Fruit fly (Drosophila melanogaster) whole organism, adult: Measurements from ENCODE around the gene CG31189.

Experiments
- CG11617 ChIP-seq: fragments of 200-800 bp; sonication (Bioruptor generic); optimal IDR thresholded peaks from 2 replicates; lab custom pipeline; 2017; ENCODE audit warnings: mild to moderate bottlenecking, missing biosample characterization, missing genetic modification reagents, missing genetic modification characterization
- CG12768 ChIP-seq: fragments of 200-800 bp; sonication (Bioruptor generic); optimal IDR thresholded peaks from 2 replicates; lab custom pipeline; 2017; ENCODE audit warnings: missing biosample characterization, missing genetic modification characterization, mild to moderate bottlenecking, moderate library complexity, missing genetic modification reagents
- CG14711 ChIP-seq: fragments of 200-800 bp; sonication (Bioruptor generic); optimal IDR thresholded peaks from 2 replicates; lab custom pipeline; 2018; ENCODE audit warnings: missing biosample characterization, mild to moderate bottlenecking, missing genetic modification characterization, moderate library complexity
- CG1620 ChIP-seq: fragments of 200-800 bp; sonication (Bioruptor generic); optimal IDR thresholded peaks from 2 replicates; lab custom pipeline; 2016; ENCODE audit warnings: missing biosample characterization, missing genetic modification characterization
- CG33017 ChIP-seq: fragments of 200-800 bp; sonication (Bioruptor generic); optimal IDR thresholded peaks from 2 replicates; lab custom pipeline; 2018; ENCODE audit warnings: missing biosample characterization, mild to moderate bottlenecking, missing genetic modification characterization, moderate library complexity
- CG5204 ChIP-seq: fragments of 200-800 bp; sonication (Bioruptor generic); optimal IDR thresholded peaks from 2 replicates; lab custom pipeline; 2016; ENCODE audit warnings: missing biosample characterization, missing genetic modification characterization
- CG7045 ChIP-seq: fragments of 200-800 bp; sonication (Bioruptor generic); optimal IDR thresholded peaks from 2 replicates; lab custom pipeline; 2017; ENCODE audit warnings: missing biosample characterization, mild to moderate bottlenecking, missing genetic modification characterization
- CG7101 ChIP-seq: fragments of 200-800 bp; sonication (Bioruptor generic); optimal IDR thresholded peaks from 2 replicates; lab custom pipeline; 2018; ENCODE audit warnings: missing biosample characterization, mild to moderate bottlenecking, missing genetic modification characterization, moderate library complexity
- Clk ChIP-seq: fragments of 200-800 bp; sonication (Bioruptor generic); optimal IDR thresholded peaks from 2 replicates; lab custom pipeline; 2017; ENCODE audit warnings: missing biosample characterization, missing genetic modification characterization
- Crg-1 ChIP-seq: fragments of 200-800 bp; sonication (Bioruptor generic); optimal IDR thresholded peaks from 2 replicates; lab custom pipeline; 2016; ENCODE audit warnings: missing biosample characterization, missing genetic modification characterization
- Hr96 ChIP-seq: fragments of 200-800 bp; sonication (Bioruptor generic); optimal IDR thresholded peaks from 2 replicates; lab custom pipeline; 2016; ENCODE audit warnings: missing biosample characterization, missing genetic modification characterization
- Mnt ChIP-seq: fragments of 200-800 bp; sonication (Bioruptor generic); optimal IDR thresholded peaks from 2 replicates; lab custom pipeline; 2016; ENCODE audit warnings: missing biosample characterization, mild to moderate bottlenecking, missing genetic modification characterization
- bab1 ChIP-seq: fragments of 200-800 bp; sonication (Bioruptor generic); optimal IDR thresholded peaks from 3 replicates; lab custom pipeline; 2019; ENCODE audit warnings: missing biosample characterization, mild to moderate bottlenecking, missing genetic modification characterization, moderate library complexity
- cic ChIP-seq: fragments of 200-800 bp; sonication (Bioruptor generic); optimal IDR thresholded peaks from 2 replicates; lab custom pipeline; 2017; ENCODE audit warnings: missing biosample characterization, mild to moderate bottlenecking, missing genetic modification characterization, moderate library complexity
- cnc ChIP-seq, 2 experiments: fragments of >200 bp; optimal IDR thresholded peaks; 2 replicates each; lab custom pipeline; 2017
- kay ChIP-seq: fragments of 200-800 bp; sonication (Bioruptor generic); peaks from one replicate; lab custom pipeline; 2016; ENCODE audit warnings: missing biosample characterization, missing genetic modification characterization, borderline replicate concordance
- ovo ChIP-seq: fragments of 200-800 bp; sonication (Bioruptor generic); optimal IDR thresholded peaks from 2 replicates; lab custom pipeline; 2016; ENCODE audit warnings: missing biosample characterization, missing genetic modification characterization
- pad ChIP-seq: fragments of 200-800 bp; sonication (Bioruptor generic); optimal IDR thresholded peaks from 3 replicates; lab custom pipeline; 2017; ENCODE audit warnings: missing biosample characterization, missing genetic modification characterization, mild to moderate bottlenecking, moderate library complexity, missing genetic modification reagents
- tj ChIP-seq: fragments of 200-800 bp; sonication (Bioruptor generic); optimal IDR thresholded peaks from 3 replicates; lab custom pipeline; 2017; ENCODE audit warnings: missing biosample characterization, mild to moderate bottlenecking, missing genetic modification characterization, moderate library complexity
- toe ChIP-seq: fragments of 200-800 bp; sonication (Bioruptor generic); optimal IDR thresholded peaks from 2 replicates; lab custom pipeline; 2016; ENCODE audit warnings: missing biosample characterization, missing genetic modification characterization

The CG31189 gene

dm6 chr3R:21073141-21073540 is 27.5 kb upstream of the CG31189 start, which contains the start of gene r-l:
r-l (minus strand) TSS chr3R:21073319.
- peak; percentile 64 for TF ChIP-seq bab1 (GFP tag; lab: Kevin White, UChicago)
- no peak for TF ChIP-seq pad (GFP tag; lab: Kevin White, UChicago)
- TF ChIP-seq Mnt: peak; percentile 67
- no peak for TF ChIP-seq CG11617
- TF ChIP-seq CG7101 (tag; lab: Kevin White, UChicago): peak; percentile 6

dm6 chr3R:21071943-21072500 is 26.4 kb upstream of the CG31189 start:
- TF ChIP-seq CG14711 (tag; lab: Kevin White, UChicago) (no peak), cic (GFP tag; lab: Kevin White, UChicago) (no peak), pad (GFP tag; lab: Kevin White, UChicago) (no peak), CG7101 (tag; lab: Kevin White, UChicago) (no peak), CG5204 (GFP tag; lab: Kevin White, UChicago) (no peak), Hr96 (GFP tag; lab: Kevin White, UChicago) (no peak)

dm6 chr3R:21071312-21071711 is 25.7 kb upstream of the CG31189 start:
- TF ChIP-seq CG5204 (GFP tag; lab: Kevin White, UChicago) (no peak), toe (GFP tag; lab: Kevin White, UChicago) (no peak), cic (GFP tag; lab: Kevin White, UChicago) (no peak), cnc (optimal IDR thresholded peaks at IDR 0.05; lab: Kevin White, UChicago) (no peak), ovo (GFP tag; lab: Kevin White, UChicago) (no peak), CG33017 (no peak), CG7045 (GFP tag; lab: Kevin White, UChicago) (no peak), CG14711 (tag; lab: Kevin White, UChicago) (no peak), Mnt (no peak), bab1 (GFP tag; lab: Kevin White, UChicago) (no peak), CG1620 (GFP tag; lab: Kevin White, UChicago) (no peak), pad (GFP tag; lab: Kevin White, UChicago) (no peak)

- TF ChIP-seq kay (GFP tag; lab: Kevin White, UChicago) (peak; percentile 17), tj (GFP tag; lab: Kevin White, UChicago) (no peak)
Measured at dm6 chr3R:21069742-21070141, 24.1 kb upstream of the CG31189 start.

- TF ChIP-seq kay (GFP tag; lab: Kevin White, UChicago): peak; percentile 63
- TF ChIP-seq Hr96 (GFP tag; lab: Kevin White, UChicago): no peak
Measured at dm6 chr3R:21067543-21067942, 21.9 kb upstream of the CG31189 start.

dm6 chr3R:21066469-21067284 is 21.0 kb upstream of the CG31189 start:
- TF ChIP-seq CG33017 (no peak), kay (GFP tag; lab: Kevin White, UChicago) (peak; percentile 38), ovo (GFP tag; lab: Kevin White, UChicago) (no peak), CG12768 (peak; percentile 3), tj (GFP tag; lab: Kevin White, UChicago) (no peak)

- TF ChIP-seq ovo (GFP tag; lab: Kevin White, UChicago): no peak
- TF ChIP-seq bab1 (GFP tag; lab: Kevin White, UChicago): no peak
- no peak for TF ChIP-seq Crg-1 (GFP tag; lab: Kevin White, UChicago)
- peak; percentile 99 for TF ChIP-seq kay (GFP tag; lab: Kevin White, UChicago)
- peak; percentile 2 for TF ChIP-seq tj (GFP tag; lab: Kevin White, UChicago)
Measured at dm6 chr3R:21065696-21066080, 20.0 kb upstream of the CG31189 start.

- peak; percentile 42 for TF ChIP-seq CG1620 (GFP tag; lab: Kevin White, UChicago)
- TF ChIP-seq tj (GFP tag; lab: Kevin White, UChicago): peak; percentile 5
- TF ChIP-seq Clk: no peak
- no peak for TF ChIP-seq toe (GFP tag; lab: Kevin White, UChicago)
- peak; percentile 67 for TF ChIP-seq CG7101 (tag; lab: Kevin White, UChicago)
- peak; percentile 2 for TF ChIP-seq CG14711 (tag; lab: Kevin White, UChicago)
- TF ChIP-seq cnc (optimal IDR thresholded peaks at IDR 0.05; lab: Kevin White, UChicago): no peak
- TF ChIP-seq bab1 (GFP tag; lab: Kevin White, UChicago): peak; percentile 81
- peak; percentile 22 for TF ChIP-seq CG7045 (GFP tag; lab: Kevin White, UChicago)
- TF ChIP-seq CG12768: peak; percentile 40
- no peak for TF ChIP-seq CG5204 (GFP tag; lab: Kevin White, UChicago)
- peak; percentile 73 for TF ChIP-seq cic (GFP tag; lab: Kevin White, UChicago)
- TF ChIP-seq Hr96 (GFP tag; lab: Kevin White, UChicago): peak; percentile 39
- peak; percentile 66 for TF ChIP-seq CG33017
- TF ChIP-seq pad (GFP tag; lab: Kevin White, UChicago): no peak
- TF ChIP-seq Mnt: peak; percentile 56
- peak; percentile 7 for TF ChIP-seq ovo (GFP tag; lab: Kevin White, UChicago)
- TF ChIP-seq CG11617: peak; percentile 46
- TF ChIP-seq kay (GFP tag; lab: Kevin White, UChicago): peak; percentile 91
- peak; percentile 50 for TF ChIP-seq Crg-1 (GFP tag; lab: Kevin White, UChicago)
Measured at dm6 chr3R:21065010-21065695, 19.5 kb upstream of the CG31189 start, which contains the start of gene AnxB9. AnxB9 (plus strand) TSS chr3R:21065241.
